Fruit fly (Drosophila melanogaster): ENCODE measurements around the gene Saf6.

Saf6 gene

DNA sequence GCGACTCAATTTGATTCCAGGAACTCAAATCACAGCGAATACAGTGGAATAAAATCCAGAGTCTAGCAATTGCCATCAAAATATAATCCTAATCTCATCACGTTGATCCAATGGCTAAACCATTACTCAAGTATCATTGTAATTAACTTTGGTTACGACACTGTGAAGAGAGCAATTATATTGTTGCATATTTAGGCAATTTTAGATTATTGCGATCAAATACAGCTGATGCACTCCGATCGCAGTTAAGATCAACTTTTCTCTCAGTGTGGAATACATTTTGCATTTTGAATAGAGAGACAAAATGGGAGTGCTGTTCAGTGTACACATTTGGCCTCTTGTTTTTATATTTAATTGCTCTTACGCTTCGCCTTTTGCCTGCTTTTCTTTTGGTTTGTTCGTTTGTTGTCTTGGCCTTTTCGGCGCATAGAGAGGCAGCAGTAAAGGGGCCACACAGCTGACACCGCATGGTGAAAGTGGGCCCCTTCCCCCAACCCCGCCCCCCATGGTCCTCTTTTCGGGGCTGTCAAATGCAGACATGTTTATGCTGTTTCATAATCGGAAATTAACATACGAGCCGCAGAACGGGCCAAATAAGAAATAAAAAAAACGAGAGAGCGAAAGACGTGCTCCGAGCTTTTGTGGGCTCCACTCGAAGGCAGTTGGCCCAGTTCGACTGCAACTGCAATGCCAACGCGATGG, 30.6 kb upstream of the Saf6 start (continued):
- TF ChIP-seq btn (GFP tag; optimal IDR thresholded peaks at IDR 0.05) (peak; percentile 48), sr (GFP tag; IDR thresholded peaks at IDR 0.05) (no peak), hth (optimal IDR thresholded peaks at IDR 0.05) (no peak), otp (GFP tag; IDR thresholded peaks at IDR 0.05) (peak; percentile 31; the same call in 1 of the 3 replicates), bcd (GFP tag; optimal IDR thresholded peaks at IDR 0.05) (peak; percentile 62), lmd (GFP tag; IDR thresholded peaks at IDR 0.05) (peak; percentile 70), CG6254 (GFP tag; optimal IDR thresholded peaks at IDR 0.05) (peak; percentile 44), Hr39 (optimal IDR thresholded peaks at IDR 0.05) (no peak), CG43689 (GFP tag; IDR thresholded peaks at IDR 0.05) (no peak), tio (GFP tag; optimal IDR thresholded peaks at IDR 0.05) (peak; percentile 37), knrl (GFP tag; IDR thresholded peaks at IDR 0.05; ENCODE audit: partially characterized antibody) (no peak), sd (tag; optimal IDR thresholded peaks at IDR 0.05) (no peak), gfzf (GFP tag; optimal IDR thresholded peaks at IDR 0.05) (no peak), Ravus (GFP tag; IDR thresholded peaks at IDR 0.05) (no peak), zfh1 (GFP tag; IDR thresholded peaks at IDR 0.05) (0 out of 3 replicates have a peak, but pooled peaks have one; percentile 5), Pdp1 (GFP tag; optimal IDR thresholded peaks at IDR 0.05) (peak; percentile 43 to 56), Sry-β (GFP tag; optimal IDR thresholded peaks at IDR 0.05) (no peak), HHEX (GFP tag; optimal IDR thresholded peaks at IDR 0.05) (peak; percentile 40), gcm (GFP tag; optimal IDR thresholded peaks at IDR 0.05) (no peak), CG11085 (GFP tag; IDR thresholded peaks at IDR 0.05) (no peak), CG14014 (GFP tag; IDR thresholded peaks at IDR 0.05) (peak; percentile 32; the same call in 1 of the 2 replicates), cas (GFP tag; IDR thresholded peaks at IDR 0.05) (no peak), ATbp (GFP tag; optimal IDR thresholded peaks at IDR 0.05) (peak; percentile 74), CTCF (GFP tag; optimal IDR thresholded peaks at IDR 0.05) (no peak), NfI (GFP tag; optimal IDR thresholded peaks at IDR 0.05) (peak; percentile 61), Vsx1 (GFP tag; optimal IDR thresholded peaks at IDR 0.05) (peak; percentile 15), CG16779 (GFP tag; IDR thresholded peaks at IDR 0.05) (no peak), en (GFP tag; optimal IDR thresholded peaks at IDR 0.05) (peak; percentile 62), CG16815 (GFP tag; optimal IDR thresholded peaks at IDR 0.05) (no peak), tll (GFP tag; optimal IDR thresholded peaks at IDR 0.05) (no peak), CG31441 (GFP tag; IDR thresholded peaks at IDR 0.05) (peak; percentile 79), fu2 (GFP tag; optimal IDR thresholded peaks at IDR 0.05) (peak; percentile 25), p53 (GFP tag; optimal IDR thresholded peaks at IDR 0.05) (peak; percentile 35), CG17802 (tag; optimal IDR thresholded peaks at IDR 0.05) (peak; percentile 34), unc-4 (GFP tag; IDR thresholded peaks at IDR 0.05; ENCODE audit: partially characterized antibody) (no peak), wor (GFP tag; IDR thresholded peaks at IDR 0.05) (peak; percentile 68), CG13424 (tag; optimal IDR thresholded peaks at IDR 0.05) (peak; percentile 66), Hr3 (GFP tag; optimal IDR thresholded peaks at IDR 0.05) (peak; percentile 49), stwl (tag; optimal IDR thresholded peaks at IDR 0.05) (no peak), fd96Cb (tag; optimal IDR thresholded peaks at IDR 0.05) (peak; percentile 64), CG9797 (GFP tag; optimal IDR thresholded peaks at IDR 0.05) (no peak), CG13123 (GFP tag; optimal IDR thresholded peaks at IDR 0.05) (peak; percentile 31), chif (GFP tag; optimal IDR thresholded peaks at IDR 0.05) (peak; percentile 52 to 77), wek (GFP tag; optimal IDR thresholded peaks at IDR 0.05) (peak; percentile 40), jumu (GFP tag; optimal IDR thresholded peaks at IDR 0.05) (no peak), ara (GFP tag; IDR thresholded peaks at IDR 0.05) (no peak), CG12942 (GFP tag; optimal IDR thresholded peaks at IDR 0.05) (peak; percentile 54), sens (GFP tag) (peak; percentile 96), Mes4 (GFP tag; optimal IDR thresholded peaks at IDR 0.05) (peak; percentile 50), nerfin-2 (GFP tag; IDR thresholded peaks at IDR 0.05; ENCODE audit: partially characterized antibody) (no peak), Myb (GFP tag; optimal IDR thresholded peaks at IDR 0.05) (peak; percentile 22)
